Worm (Caenorhabditis elegans) whole organism, midembryonic: Measurements from ENCODE around the gene gur-5.

Experiments used
- T22C8.4 ChIP-seq: fragments of 200-800 bp; sonication (Bioruptor generic); IDR thresholded peaks from 2 replicates; pipeline ENCODE4 v1.3.6; 2022; ENCODE audit warnings: missing genetic modification characterization, missing compliant biosample characterization
- cog-1 ChIP-seq: sonication (generic microtip); optimal IDR thresholded peaks from 2 replicates; lab custom pipeline; 2016; ENCODE audit warnings: missing genetic modification characterization, missing compliant biosample characterization
- flt-1 ChIP-seq: fragments of 200-800 bp; sonication (Bioruptor generic); IDR thresholded peaks from 2 replicates; pipeline ENCODE4 v1.3.6; 2022; ENCODE audit warnings: missing genetic modification characterization, missing compliant biosample characterization
- klf-2 ChIP-seq: fragments of 200-800 bp; sonication (Bioruptor generic); conservative IDR thresholded peaks from 2 replicates; pipeline ENCODE4 v1.3.6; 2022; ENCODE audit warnings: missing genetic modification reagents, missing genetic modification characterization, missing compliant biosample characterization
- med-1 ChIP-seq: sonication (generic microtip); optimal IDR thresholded peaks from 2 replicates; lab custom pipeline; 2017; ENCODE audit warnings: missing genetic modification characterization, mild to moderate bottlenecking, missing compliant biosample characterization, antibody characterized with exemption, missing genetic modification reagents; ENCODE audit not compliant: insufficient read depth
- ref-1 ChIP-seq: fragments of 200-800 bp; sonication (Bioruptor generic); conservative IDR thresholded peaks from 2 replicates; pipeline ENCODE4 v1.3.6; 2022; ENCODE audit warnings: missing genetic modification reagents, missing genetic modification characterization, missing compliant biosample characterization
- tab-1 ChIP-seq: fragments of 200-800 bp; sonication (Bioruptor generic); IDR thresholded peaks from 2 replicates; pipeline ENCODE4 v1.3.6; 2022; ENCODE audit warnings: missing genetic modification characterization, missing compliant biosample characterization
- ztf-23 ChIP-seq: fragments of 200-800 bp; sonication (Bioruptor generic); IDR thresholded peaks from 2 replicates; pipeline ENCODE4 v1.3.6; 2022; ENCODE audit warnings: missing genetic modification reagents, missing genetic modification characterization, missing compliant biosample characterization
- ztf-29 ChIP-seq: fragments of 200-800 bp; sonication (Bioruptor generic); IDR thresholded peaks from 2 replicates; pipeline ENCODE4 v1.3.6; 2022; ENCODE audit warnings: missing genetic modification reagents, missing genetic modification characterization, missing compliant biosample characterization

gur-5 gene

ce11 chrII:5277780-5278179 lies 7.3 kb upstream of the gur-5 start:
- TF ChIP-seq cog-1 (tag; lab: Kevin White, UChicago): no peak
- no peak for TF ChIP-seq ref-1
- TF ChIP-seq ztf-29 (GFP tag; lab: Robert Waterston, UW): no peak
- TF ChIP-seq ztf-23 (GFP tag; lab: Robert Waterston, UW): no peak
- no peak for TF ChIP-seq flt-1 (GFP tag; lab: Robert Waterston, UW)
- no peak for TF ChIP-seq med-1 (GFP tag; lab: Kevin White, UChicago)
- TF ChIP-seq tab-1 (GFP tag; lab: Robert Waterston, UW): no peak
- TF ChIP-seq klf-2 (GFP tag; lab: Robert Waterston, UW): no peak
- TF ChIP-seq T22C8.4 (GFP tag; lab: Robert Waterston, UW): no peak

- TF ChIP-seq med-1 (GFP tag; lab: Kevin White, UChicago): no peak
- TF ChIP-seq ref-1: no peak
- no peak for TF ChIP-seq klf-2 (GFP tag; lab: Robert Waterston, UW)
- no peak for TF ChIP-seq cog-1 (tag; lab: Kevin White, UChicago)
- no peak for TF ChIP-seq ztf-23 (GFP tag; lab: Robert Waterston, UW)
- no peak for TF ChIP-seq tab-1 (GFP tag; lab: Robert Waterston, UW)
- no peak for TF ChIP-seq T22C8.4 (GFP tag; lab: Robert Waterston, UW)
- TF ChIP-seq flt-1 (GFP tag; lab: Robert Waterston, UW): no peak
- no peak for TF ChIP-seq ztf-29 (GFP tag; lab: Robert Waterston, UW)
Measured at ce11 chrII:5281137-5281536, 4.0 kb upstream of the gur-5 start.

- TF ChIP-seq ztf-29 (GFP tag; lab: Robert Waterston, UW) (no peak), tab-1 (GFP tag; lab: Robert Waterston, UW) (no peak), flt-1 (GFP tag; lab: Robert Waterston, UW) (no peak), med-1 (GFP tag; lab: Kevin White, UChicago) (no peak), cog-1 (tag; lab: Kevin White, UChicago) (no peak), ztf-23 (GFP tag; lab: Robert Waterston, UW) (no peak), T22C8.4 (GFP tag; lab: Robert Waterston, UW) (no peak), ref-1 (no peak), klf-2 (GFP tag; lab: Robert Waterston, UW) (no peak)
Measured at ce11 chrII:5282192-5282591, 2.9 kb upstream of the gur-5 start, which contains the start of gene pmt-1. TSS of gene pmt-1 (minus strand) at chrII:5282523.

ce11 chrII:5282740-5283281 lies 2.3 kb upstream of the gur-5 start:
- TF ChIP-seq T22C8.4 (GFP tag; lab: Robert Waterston, UW): no peak
- TF ChIP-seq ztf-29 (GFP tag; lab: Robert Waterston, UW): no peak
- no peak for TF ChIP-seq cog-1 (tag; lab: Kevin White, UChicago)
- TF ChIP-seq med-1 (GFP tag; lab: Kevin White, UChicago): no peak
- TF ChIP-seq tab-1 (GFP tag; lab: Robert Waterston, UW): no peak
- no peak for TF ChIP-seq flt-1 (GFP tag; lab: Robert Waterston, UW)
- TF ChIP-seq ref-1: no peak
- TF ChIP-seq klf-2 (GFP tag; lab: Robert Waterston, UW): no peak
- no peak for TF ChIP-seq ztf-23 (GFP tag; lab: Robert Waterston, UW)

ce11 chrII:5289142-5289541 lies 4.0 kb downstream of the gur-5 start, which contains the start of gene ZK622.5:
TSS of gene ZK622.5 (plus strand) at chrII:5289442.
- TF ChIP-seq ztf-23 (GFP tag; lab: Robert Waterston, UW) (no peak), T22C8.4 (GFP tag; lab: Robert Waterston, UW) (no peak), med-1 (GFP tag; lab: Kevin White, UChicago) (no peak)

- TF ChIP-seq cog-1 (tag; lab: Kevin White, UChicago) (no peak), klf-2 (GFP tag; lab: Robert Waterston, UW) (no peak), med-1 (GFP tag; lab: Kevin White, UChicago) (no peak), ref-1 (no peak)
Measured at ce11 chrII:5291051-5291450, 5.9 kb downstream of the gur-5 start.

ce11 chrII:5292226-5292752 lies 7.2 kb downstream of the gur-5 start, which contains the start of gene ZK622.4:
TSS of gene ZK622.4 (plus strand) at chrII:5292702.
- peak; percentile 93 for TF ChIP-seq ztf-23 (GFP tag; lab: Robert Waterston, UW)
- peak; percentile 85 for TF ChIP-seq cog-1 (tag; lab: Kevin White, UChicago)
- TF ChIP-seq klf-2 (GFP tag; lab: Robert Waterston, UW): peak; percentile 90
- TF ChIP-seq flt-1 (GFP tag; lab: Robert Waterston, UW): peak; percentile 95
- TF ChIP-seq tab-1 (GFP tag; lab: Robert Waterston, UW): peak; percentile 94
- peak; percentile 86 for TF ChIP-seq ref-1
- peak; percentile 91 for TF ChIP-seq T22C8.4 (GFP tag; lab: Robert Waterston, UW)
- TF ChIP-seq med-1 (GFP tag; lab: Kevin White, UChicago): peak; percentile 73
- TF ChIP-seq ztf-29 (GFP tag; lab: Robert Waterston, UW): peak; percentile 82

- TF ChIP-seq T22C8.4 (GFP tag; lab: Robert Waterston, UW) (peak; percentile 55; the same call in 1 of the 2 replicates), ref-1 (peak; percentile 67; the same call in 1 of the 2 replicates), ztf-29 (GFP tag; lab: Robert Waterston, UW) (no peak), cog-1 (tag; lab: Kevin White, UChicago) (peak; percentile 6), tab-1 (GFP tag; lab: Robert Waterston, UW) (peak; percentile 73), flt-1 (GFP tag; lab: Robert Waterston, UW) (peak; percentile 88), med-1 (GFP tag; lab: Kevin White, UChicago) (peak; percentile 36), ztf-23 (GFP tag; lab: Robert Waterston, UW) (0 out of 2 replicates have a peak, but pooled peaks have one; percentile 36), klf-2 (GFP tag; lab: Robert Waterston, UW) (peak; percentile 66; the same call in 1 of the 2 replicates)
Measured at ce11 chrII:5293287-5293850, 8.2 kb downstream of the gur-5 start, which contains the start of gene ZK622.1. TSS of gene ZK622.1 (plus strand) at chrII:5293800.
